Worm (Caenorhabditis elegans) whole organism, L3 larva: Measurements from ENCODE around the gene rbm-22.

Experiments
- R02D3.7 ChIP-seq: fragments of 150-350 bp; optimal IDR thresholded peaks from 2 replicates; lab custom pipeline; 2014; ENCODE audit warnings: missing biosample characterization, missing genetic modification characterization
- aly-2 ChIP-seq: fragments of 150-350 bp; optimal IDR thresholded peaks from 2 replicates; lab custom pipeline; 2014; ENCODE audit warnings: missing biosample characterization, missing genetic modification characterization
- ama-1 ChIP-seq: fragments of 150-350 bp; optimal IDR thresholded peaks from 2 replicates; lab custom pipeline; 2018
- ceh-16 ChIP-seq: sonication (generic microtip); optimal IDR thresholded peaks from 2 replicates; lab custom pipeline; 2017; ENCODE audit warnings: missing biosample characterization, missing genetic modification characterization
- ceh-28 ChIP-seq: fragments of 150-350 bp; optimal IDR thresholded peaks from 2 replicates; lab custom pipeline; 2014; ENCODE audit warnings: missing biosample characterization, missing genetic modification reagents, missing genetic modification characterization
- ceh-82 ChIP-seq: fragments of 150-350 bp; optimal IDR thresholded peaks from 2 replicates; lab custom pipeline; 2014; ENCODE audit warnings: missing biosample characterization, missing genetic modification characterization
- egl-27 ChIP-seq: sonication (generic microtip); optimal IDR thresholded peaks from 4 replicates; lab custom pipeline; 2017; ENCODE audit warnings: missing biosample characterization, missing genetic modification reagents, missing genetic modification characterization
- egl-5 ChIP-seq: fragments of 150-350 bp; optimal IDR thresholded peaks from 2 replicates; lab custom pipeline; 2017; ENCODE audit warnings: missing biosample characterization, missing genetic modification reagents, missing genetic modification characterization, inconsistent platforms
- elt-1 ChIP-seq: fragments of 150-350 bp; optimal IDR thresholded peaks from 2 replicates; lab custom pipeline; 2014; ENCODE audit warnings: missing biosample characterization, missing genetic modification characterization
- elt-2 ChIP-seq: sonication (generic microtip); optimal IDR thresholded peaks from 2 replicates; lab custom pipeline; 2016; ENCODE audit warnings: missing genetic modification reagents, mild to moderate bottlenecking, missing genetic modification characterization, missing compliant biosample characterization
- fkh-10 ChIP-seq: sonication (generic microtip); optimal IDR thresholded peaks from 2 replicates; lab custom pipeline; 2017; ENCODE audit warnings: missing biosample characterization, missing genetic modification reagents, missing genetic modification characterization
- fos-1 ChIP-seq: fragments of 150-350 bp; optimal IDR thresholded peaks from 2 replicates; lab custom pipeline; 2014; ENCODE audit warnings: missing biosample characterization, missing genetic modification characterization
- hmg-11 ChIP-seq: sonication (generic microtip); optimal IDR thresholded peaks from 2 replicates; lab custom pipeline; 2016; ENCODE audit warnings: missing genetic modification characterization, missing compliant biosample characterization
- jun-1 ChIP-seq: fragments of 150-350 bp; optimal IDR thresholded peaks from 2 replicates; lab custom pipeline; 2014; ENCODE audit warnings: missing biosample characterization, missing genetic modification reagents, missing genetic modification characterization
- lin-15B ChIP-seq: fragments of 150-350 bp; optimal IDR thresholded peaks from 2 replicates; lab custom pipeline; 2014; ENCODE audit warnings: missing biosample characterization, missing genetic modification characterization
- lin-39 ChIP-seq: fragments of 150-350 bp; optimal IDR thresholded peaks from 2 replicates; lab custom pipeline; 2018; ENCODE audit warnings: missing biosample characterization, missing genetic modification reagents, missing genetic modification characterization
- lsy-12 ChIP-seq: sonication (generic microtip); optimal IDR thresholded peaks from 2 replicates; lab custom pipeline; 2016; ENCODE audit warnings: mild to moderate bottlenecking, missing genetic modification characterization, missing compliant biosample characterization
- mml-1 ChIP-seq: fragments of 150-350 bp; sonication (generic microtip); optimal IDR thresholded peaks from 3 replicates; lab custom pipeline; 2014; ENCODE audit warnings: missing biosample characterization, missing genetic modification characterization
- nfya-1 ChIP-seq: sonication (generic microtip); optimal IDR thresholded peaks from 2 replicates; lab custom pipeline; 2017; ENCODE audit warnings: missing genetic modification characterization, mild to moderate bottlenecking, missing compliant biosample characterization, antibody characterized with exemption, moderate library complexity; ENCODE audit not compliant: insufficient read depth
- nhr-11 ChIP-seq: fragments of 150-350 bp; optimal IDR thresholded peaks from 2 replicates; lab custom pipeline; 2014; ENCODE audit warnings: missing biosample characterization, missing genetic modification characterization
- nhr-237 ChIP-seq: fragments of 150-350 bp; optimal IDR thresholded peaks from 2 replicates; lab custom pipeline; 2014; ENCODE audit warnings: missing biosample characterization, missing genetic modification characterization
- nhr-43 ChIP-seq: sonication (generic microtip); optimal IDR thresholded peaks from 2 replicates; lab custom pipeline; 2016; ENCODE audit warnings: mild to moderate bottlenecking, missing genetic modification characterization, missing compliant biosample characterization; ENCODE audit not compliant: poor library complexity, severe bottlenecking
- pha-4 ChIP-seq: fragments of 150-350 bp; optimal IDR thresholded peaks from 2 replicates; lab custom pipeline; 2014; ENCODE audit warnings: missing biosample characterization, missing genetic modification reagents, missing genetic modification characterization
- pqm-1 ChIP-seq: fragments of 150-350 bp; optimal IDR thresholded peaks from 2 replicates; lab custom pipeline; 2017; ENCODE audit warnings: missing biosample characterization, missing genetic modification characterization, inconsistent platforms
- sea-2 ChIP-seq: fragments of 150-350 bp; sonication (generic microtip); optimal IDR thresholded peaks from 4 replicates; lab custom pipeline; 2014; ENCODE audit warnings: missing biosample characterization, missing genetic modification reagents, missing genetic modification characterization
- skn-1 ChIP-seq: fragments of 150-350 bp; optimal IDR thresholded peaks from 2 replicates; lab custom pipeline; 2014; ENCODE audit warnings: missing biosample characterization, missing genetic modification characterization
- snpc-4 ChIP-seq: fragments of 150-350 bp; optimal IDR thresholded peaks from 2 replicates; lab custom pipeline; 2014; ENCODE audit warnings: missing biosample characterization, missing genetic modification characterization
- unc-39 ChIP-seq: sonication (generic microtip); optimal IDR thresholded peaks from 4 replicates; lab custom pipeline; 2017; ENCODE audit warnings: missing biosample characterization, missing genetic modification characterization
- unc-62 ChIP-seq: fragments of 150-350 bp; sonication (generic microtip); optimal IDR thresholded peaks from 4 replicates; lab custom pipeline; 2014; ENCODE audit warnings: missing biosample characterization, missing genetic modification reagents, missing genetic modification characterization
- zag-1 ChIP-seq: fragments of 150-350 bp; optimal IDR thresholded peaks from 2 replicates; lab custom pipeline; 2014; ENCODE audit warnings: missing biosample characterization, missing genetic modification characterization
- ztf-4 ChIP-seq: fragments of 150-350 bp; optimal IDR thresholded peaks from 2 replicates; lab custom pipeline; 2014; ENCODE audit warnings: missing biosample characterization, missing genetic modification characterization

Gene rbm-22

ce11 chrIV:10821672-10822304, 39.4 kb upstream of the rbm-22 start (continued):
- peak; percentile 72 for TF ChIP-seq ceh-28
- TF ChIP-seq fos-1 (tag; lab: Kevin White, UChicago) = peak; percentile 84
- TF ChIP-seq pha-4 (tag; lab: Kevin White, UChicago) = peak; percentile 88
- TF ChIP-seq nhr-237 (tag; lab: Kevin White, UChicago) = no peak

ce11 chrIV:10825383-10825782, 35.8 kb upstream of the rbm-22 start:
- TF ChIP-seq nhr-11 (no peak), ama-1 (peak; percentile 32)

- TF ChIP-seq nhr-43 (tag; lab: Kevin White, UChicago) (peak; percentile 18), aly-2 (no peak), egl-5 (tag; lab: Kevin White, UChicago) (no peak), egl-27 (tag; lab: Kevin White, UChicago) (no peak), unc-62 (no peak), ztf-4 (tag; lab: Kevin White, UChicago) (no peak)
Observed at ce11 chrIV:10826029-10826428, 35.2 kb upstream of the rbm-22 start.

- no peak for TF ChIP-seq nhr-237 (tag; lab: Kevin White, UChicago)
- no peak for TF ChIP-seq ceh-82
- TF ChIP-seq pqm-1 = no peak
- TF ChIP-seq sea-2 = no peak
- no peak for TF ChIP-seq zag-1 (tag; lab: Kevin White, UChicago)
Observed at ce11 chrIV:10828049-10828448, 33.2 kb upstream of the rbm-22 start, which contains the start of gene npax-3. TSS of gene npax-3 (minus strand) at chrIV:10828149.

DNA sequence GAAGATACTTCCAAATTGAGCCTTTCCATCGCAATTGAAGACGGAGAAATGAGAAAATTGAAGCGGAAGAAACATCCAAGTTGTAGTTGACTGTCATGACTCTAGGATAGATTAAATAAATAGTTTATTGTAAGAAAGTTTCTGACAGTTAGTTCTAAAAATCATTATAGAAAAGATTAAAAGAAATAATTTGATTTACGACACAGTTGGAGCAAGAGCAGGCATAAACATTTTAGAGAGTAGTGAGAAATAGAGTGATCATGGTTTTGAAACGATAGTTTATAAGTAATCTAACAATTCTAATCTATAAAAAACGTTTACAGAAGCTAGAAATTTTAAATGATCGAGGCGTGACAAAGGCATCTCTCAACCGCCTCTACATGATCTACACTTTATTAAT, 29.1 kb upstream of the rbm-22 start, which contains the start of gene best-15:
best-15 (minus strand) TSS at position 101 of the 400 bp plus-strand sequence.
- TF ChIP-seq lsy-12 (tag; lab: Kevin White, UChicago) = no peak
- TF ChIP-seq, all 47 proteins: peak for 0

- TF ChIP-seq ceh-16 (tag; lab: Kevin White, UChicago) (no peak), R02D3.7 (tag; lab: Kevin White, UChicago) (no peak), mml-1 (tag; lab: Kevin White, UChicago) (no peak), lin-39 (no peak), elt-2 (tag; lab: Kevin White, UChicago) (no peak), nhr-11 (no peak), nhr-237 (tag; lab: Kevin White, UChicago) (no peak), jun-1 (tag; lab: Kevin White, UChicago) (no peak), skn-1 (tag; lab: Kevin White, UChicago) (no peak), unc-39 (no peak), lsy-12 (tag; lab: Kevin White, UChicago) (no peak)
Observed at ce11 chrIV:10842232-10842631, 19.0 kb upstream of the rbm-22 start.

DNA sequence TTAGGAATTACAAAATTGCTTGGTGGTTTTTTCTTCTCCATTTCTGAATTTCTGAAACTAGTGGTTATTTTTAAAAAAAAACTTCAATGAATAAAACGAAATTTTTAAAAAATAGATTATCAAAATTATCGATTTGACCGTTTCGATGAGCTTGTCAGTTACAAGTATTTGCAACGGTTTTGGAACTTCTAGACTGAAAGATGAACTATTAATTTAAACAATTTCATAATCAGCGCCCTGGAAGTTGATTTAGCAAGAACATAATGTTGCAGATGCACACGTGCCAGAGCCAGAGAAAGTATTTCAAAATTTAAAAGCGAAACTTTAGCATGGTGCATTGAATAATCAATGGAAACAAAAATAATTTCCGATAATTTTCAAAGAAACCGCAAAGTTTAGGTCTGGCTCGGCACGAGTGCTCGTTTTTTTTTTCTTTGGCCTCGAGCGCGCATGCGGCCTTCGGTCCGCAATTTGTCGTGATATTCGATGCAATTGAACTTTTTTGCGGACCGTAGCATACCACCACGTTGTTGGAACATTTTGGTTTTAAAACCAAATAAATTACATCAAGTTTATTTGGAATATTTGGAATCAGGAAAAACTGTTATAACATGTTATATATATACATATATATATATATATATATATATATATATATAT, 18.4 kb upstream of the rbm-22 start, which contains the start of gene T11G6.5:
T11G6.5 (minus strand) TSS at position 51 of the 660 bp plus-strand sequence.
- TF ChIP-seq pha-4 (tag; lab: Kevin White, UChicago) (peak; percentile 66), nfya-1 (tag; lab: Kevin White, UChicago) (peak; percentile 67), hmg-11 (tag; lab: Kevin White, UChicago) (peak; percentile 46), nhr-11 (no peak), fkh-10 (GFP tag; lab: Kevin White, UChicago) (no peak), lin-15B (tag; lab: Kevin White, UChicago) (peak; percentile 33), fos-1 (tag; lab: Kevin White, UChicago) (no peak), zag-1 (tag; lab: Kevin White, UChicago) (no peak), elt-1 (tag; lab: Kevin White, UChicago) (no peak), sea-2 (no peak), snpc-4 (tag; lab: Kevin White, UChicago) (no peak), elt-2 (tag; lab: Kevin White, UChicago) (peak; percentile 3), egl-5 (tag; lab: Kevin White, UChicago) (no peak)
